Fruit fly (Drosophila melanogaster) whole organism, wandering third instar larva: ENCODE results near the gene CG42540.

Experiments used
- Abd-B ChIP-seq: fragments of >200 bp; optimal IDR thresholded peaks from 2 replicates; lab custom pipeline; 2017; ENCODE audit warnings: missing biosample characterization, missing genetic modification characterization
- CG32264 ChIP-seq: fragments of 200-800 bp; sonication (Bioruptor generic); optimal IDR thresholded peaks from 2 replicates; lab custom pipeline; 2016; ENCODE audit warnings: missing biosample characterization, missing genetic modification characterization
- br ChIP-seq: fragments of 200-800 bp; sonication (Bioruptor generic); optimal IDR thresholded peaks from 2 replicates; lab custom pipeline; 2016; ENCODE audit warnings: missing biosample characterization, missing genetic modification characterization
- rgr ChIP-seq: fragments of 200-800 bp; sonication (Bioruptor generic); optimal IDR thresholded peaks from 3 replicates; lab custom pipeline; 2016; ENCODE audit warnings: missing biosample characterization, mild to moderate bottlenecking, missing genetic modification characterization
- usp ChIP-seq: fragments of >200 bp; optimal IDR thresholded peaks from 2 replicates; lab custom pipeline; 2017; ENCODE audit warnings: missing biosample characterization, missing genetic modification characterization

DNA sequence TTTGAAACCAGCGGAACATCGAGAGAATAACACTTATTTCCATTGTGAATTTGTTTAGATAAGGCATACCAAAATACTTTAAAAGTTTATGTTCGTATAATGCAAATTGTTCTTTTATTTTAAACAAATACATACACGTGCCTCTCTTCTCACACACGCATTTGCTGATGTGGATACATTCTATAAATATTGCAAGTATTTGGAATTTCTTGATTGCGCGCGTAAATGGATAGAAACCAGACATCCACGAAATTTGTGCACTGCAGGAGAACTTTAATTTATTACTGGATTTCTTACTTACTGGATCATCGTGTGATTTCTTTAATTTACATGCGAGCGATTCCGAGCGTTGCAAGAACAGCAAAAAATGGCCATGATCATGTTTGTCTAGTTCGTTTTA, 11.3 kb upstream of the CG42540 start:
- TF ChIP-seq Abd-B (no peak), CG32264 (GFP tag; lab: Kevin White, UChicago) (no peak), usp (GFP tag; lab: Kevin White, UChicago) (no peak), br (no peak), rgr (GFP tag; lab: Kevin White, UChicago) (no peak)
